Worm (Caenorhabditis elegans) whole organism, L4/young adult: Measurements from ENCODE around the gene Y46G5A.28.

Experiments
- W03F9.2 ChIP-seq: fragments of 150-350 bp; optimal IDR thresholded peaks from 2 replicates; lab custom pipeline; 2014; ENCODE audit warnings: missing biosample characterization, missing genetic modification characterization
- him-1 ChIP-seq: sonication (generic microtip); optimal IDR thresholded peaks from 2 replicates; lab custom pipeline; 2016; ENCODE audit warnings: missing genotype, missing genetic modification reagents, missing genetic modification characterization, missing compliant biosample characterization

ce11 chrII:12879758-12880157 is 29.5 kb downstream of the Y46G5A.28 start:
- no peak for TF ChIP-seq him-1 (tag; lab: Kevin White, UChicago)
- TF ChIP-seq W03F9.2 (tag; lab: Kevin White, UChicago), result no peak
